Worm (Caenorhabditis elegans) whole organism, L3 larva: ENCODE results near the gene let-765.

Experiments used
- ama-1 ChIP-seq: fragments of 150-350 bp; optimal IDR thresholded peaks from 2 replicates; lab custom pipeline; 2018
- ceh-16 ChIP-seq: sonication (generic microtip); optimal IDR thresholded peaks from 2 replicates; lab custom pipeline; 2017; ENCODE audit warnings: missing biosample characterization, missing genetic modification characterization
- ceh-82 ChIP-seq: fragments of 150-350 bp; optimal IDR thresholded peaks from 2 replicates; lab custom pipeline; 2014; ENCODE audit warnings: missing biosample characterization, missing genetic modification characterization
- ceh-9 ChIP-seq: sonication (generic microtip); optimal IDR thresholded peaks from 2 replicates; lab custom pipeline; 2018; ENCODE audit warnings: missing biosample characterization, missing genetic modification characterization
- daf-12 ChIP-seq: fragments of 150-350 bp; optimal IDR thresholded peaks from 2 replicates; lab custom pipeline; 2014; ENCODE audit warnings: missing biosample characterization, missing genetic modification reagents, missing genetic modification characterization
- egl-27 ChIP-seq: sonication (generic microtip); optimal IDR thresholded peaks from 4 replicates; lab custom pipeline; 2017; ENCODE audit warnings: missing biosample characterization, missing genetic modification reagents, missing genetic modification characterization
- egl-5 ChIP-seq: fragments of 150-350 bp; optimal IDR thresholded peaks from 2 replicates; lab custom pipeline; 2017; ENCODE audit warnings: missing biosample characterization, missing genetic modification reagents, missing genetic modification characterization, inconsistent platforms
- elt-1 ChIP-seq: fragments of 150-350 bp; optimal IDR thresholded peaks from 2 replicates; lab custom pipeline; 2014; ENCODE audit warnings: missing biosample characterization, missing genetic modification characterization
- elt-2 ChIP-seq: sonication (generic microtip); optimal IDR thresholded peaks from 2 replicates; lab custom pipeline; 2016; ENCODE audit warnings: missing genetic modification reagents, mild to moderate bottlenecking, missing genetic modification characterization, missing compliant biosample characterization
- eor-1 ChIP-seq, 2 experiments: fragments of 150-350 bp; optimal IDR thresholded peaks; 2 replicates each; lab custom pipeline; 2014 to 2018; ENCODE audit warnings: missing biosample characterization in 2 of 2, missing genetic modification characterization in 2 of 2
- hmg-11 ChIP-seq: sonication (generic microtip); optimal IDR thresholded peaks from 2 replicates; lab custom pipeline; 2016; ENCODE audit warnings: missing genetic modification characterization, missing compliant biosample characterization
- jun-1 ChIP-seq: fragments of 150-350 bp; optimal IDR thresholded peaks from 2 replicates; lab custom pipeline; 2014; ENCODE audit warnings: missing biosample characterization, missing genetic modification reagents, missing genetic modification characterization
- lin-15B ChIP-seq: fragments of 150-350 bp; optimal IDR thresholded peaks from 2 replicates; lab custom pipeline; 2014; ENCODE audit warnings: missing biosample characterization, missing genetic modification characterization
- mdl-1 ChIP-seq: fragments of 150-350 bp; optimal IDR thresholded peaks from 2 replicates; lab custom pipeline; 2014; ENCODE audit warnings: missing biosample characterization, missing genetic modification characterization
- mml-1 ChIP-seq: fragments of 150-350 bp; sonication (generic microtip); optimal IDR thresholded peaks from 3 replicates; lab custom pipeline; 2014; ENCODE audit warnings: missing biosample characterization, missing genetic modification characterization
- nfya-1 ChIP-seq: sonication (generic microtip); optimal IDR thresholded peaks from 2 replicates; lab custom pipeline; 2017; ENCODE audit warnings: missing genetic modification characterization, mild to moderate bottlenecking, missing compliant biosample characterization, antibody characterized with exemption, moderate library complexity; ENCODE audit not compliant: insufficient read depth
- nhr-11 ChIP-seq: fragments of 150-350 bp; optimal IDR thresholded peaks from 2 replicates; lab custom pipeline; 2014; ENCODE audit warnings: missing biosample characterization, missing genetic modification characterization
- nhr-12 ChIP-seq: fragments of 150-350 bp; optimal IDR thresholded peaks from 2 replicates; lab custom pipeline; 2014; ENCODE audit warnings: missing biosample characterization, missing genetic modification characterization
- nhr-23 ChIP-seq: fragments of 150-350 bp; optimal IDR thresholded peaks from 2 replicates; lab custom pipeline; 2014; ENCODE audit warnings: missing biosample characterization, missing genetic modification reagents, missing genetic modification characterization
- nhr-28 ChIP-seq: fragments of 150-350 bp; optimal IDR thresholded peaks from 2 replicates; lab custom pipeline; 2014; ENCODE audit warnings: missing biosample characterization, missing genetic modification characterization
- nhr-43 ChIP-seq: sonication (generic microtip); optimal IDR thresholded peaks from 2 replicates; lab custom pipeline; 2016; ENCODE audit warnings: mild to moderate bottlenecking, missing genetic modification characterization, missing compliant biosample characterization; ENCODE audit not compliant: poor library complexity, severe bottlenecking
- nhr-67 ChIP-seq: fragments of 150-350 bp; optimal IDR thresholded peaks from 2 replicates; lab custom pipeline; 2014; ENCODE audit warnings: missing biosample characterization, missing genetic modification characterization
- nhr-76 ChIP-seq: fragments of 150-350 bp; sonication (generic microtip); optimal IDR thresholded peaks from 5 replicates; lab custom pipeline; 2014; ENCODE audit warnings: missing biosample characterization, missing genetic modification characterization
- nhr-77 ChIP-seq: fragments of 150-350 bp; optimal IDR thresholded peaks from 2 replicates; lab custom pipeline; 2014; ENCODE audit warnings: missing biosample characterization, missing genetic modification characterization
- pha-4 ChIP-seq: fragments of 150-350 bp; optimal IDR thresholded peaks from 2 replicates; lab custom pipeline; 2014; ENCODE audit warnings: missing biosample characterization, missing genetic modification reagents, missing genetic modification characterization
- pqm-1 ChIP-seq: fragments of 150-350 bp; optimal IDR thresholded peaks from 2 replicates; lab custom pipeline; 2017; ENCODE audit warnings: missing biosample characterization, missing genetic modification characterization, inconsistent platforms
- sea-2 ChIP-seq: fragments of 150-350 bp; sonication (generic microtip); optimal IDR thresholded peaks from 4 replicates; lab custom pipeline; 2014; ENCODE audit warnings: missing biosample characterization, missing genetic modification reagents, missing genetic modification characterization
- skn-1 ChIP-seq: fragments of 150-350 bp; optimal IDR thresholded peaks from 2 replicates; lab custom pipeline; 2014; ENCODE audit warnings: missing biosample characterization, missing genetic modification characterization
- snpc-4 ChIP-seq: fragments of 150-350 bp; optimal IDR thresholded peaks from 2 replicates; lab custom pipeline; 2014; ENCODE audit warnings: missing biosample characterization, missing genetic modification characterization
- unc-39 ChIP-seq: sonication (generic microtip); optimal IDR thresholded peaks from 4 replicates; lab custom pipeline; 2017; ENCODE audit warnings: missing biosample characterization, missing genetic modification characterization
- unc-62 ChIP-seq: fragments of 150-350 bp; sonication (generic microtip); optimal IDR thresholded peaks from 4 replicates; lab custom pipeline; 2014; ENCODE audit warnings: missing biosample characterization, missing genetic modification reagents, missing genetic modification characterization
- zag-1 ChIP-seq: fragments of 150-350 bp; optimal IDR thresholded peaks from 2 replicates; lab custom pipeline; 2014; ENCODE audit warnings: missing biosample characterization, missing genetic modification characterization
- ztf-4 ChIP-seq: fragments of 150-350 bp; optimal IDR thresholded peaks from 2 replicates; lab custom pipeline; 2014; ENCODE audit warnings: missing biosample characterization, missing genetic modification characterization

Gene let-765

DNA sequence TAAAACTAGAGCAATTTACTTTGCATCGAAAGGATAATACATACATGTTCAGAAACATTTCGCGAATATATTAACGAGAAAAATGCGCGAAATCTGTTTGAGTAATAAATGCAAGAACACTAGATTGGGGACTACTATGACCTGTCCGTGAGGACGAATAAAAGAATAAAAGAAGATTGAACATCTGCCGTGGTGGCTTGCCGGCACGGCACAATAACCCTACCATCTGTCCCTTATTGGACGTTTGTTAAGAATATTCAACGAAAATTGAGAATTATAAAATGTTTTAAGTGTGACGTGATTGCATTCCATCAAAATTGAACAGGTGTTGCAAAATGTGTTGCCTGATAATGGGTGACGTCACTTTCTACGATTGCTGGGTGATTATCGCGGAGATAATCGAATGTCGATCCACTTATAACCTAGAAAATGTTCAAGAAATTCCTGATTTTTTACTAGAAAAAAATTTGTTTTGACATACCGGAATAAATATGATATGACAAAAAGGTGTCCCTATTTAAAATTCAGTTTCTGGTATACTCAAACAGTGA, 4.5 kb upstream of the let-765 start:
- TF ChIP-seq ceh-9 = no peak
- peak; percentile 71 for TF ChIP-seq elt-1 (tag; lab: Kevin White, UChicago)
- TF ChIP-seq nhr-23 (tag; lab: Kevin White, UChicago) = peak; percentile 16
- TF ChIP-seq unc-39 (tag; lab: Kevin White, UChicago) = no peak
- TF ChIP-seq ceh-82 (tag; lab: Kevin White, UChicago) = no peak

DNA sequence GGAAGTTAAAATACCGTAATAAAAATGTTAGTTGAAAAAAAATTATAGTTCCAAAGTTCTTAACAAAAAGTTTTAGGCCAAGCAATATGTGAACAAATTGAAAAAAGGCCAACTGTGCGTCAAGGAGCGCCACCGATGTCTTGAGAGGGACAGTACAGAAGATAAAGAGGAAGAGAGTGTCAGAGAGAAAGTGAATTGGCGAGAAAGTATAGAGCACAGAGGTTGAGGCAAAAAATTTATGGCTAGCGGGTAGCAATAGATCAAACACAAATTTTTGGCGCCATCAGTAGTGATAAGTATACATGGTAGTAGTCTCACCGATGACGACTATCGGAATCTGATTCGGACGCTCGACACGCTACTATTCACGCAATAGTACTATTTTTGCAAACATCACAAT, 3.3 kb upstream of the let-765 start:
- TF ChIP-seq skn-1 (tag; lab: Kevin White, UChicago) (no peak), egl-27 (no peak), elt-2 (peak; percentile 56), unc-39 (tag; lab: Kevin White, UChicago) (no peak), hmg-11 (no peak), nhr-43 (tag; lab: Kevin White, UChicago) (no peak), nhr-12 (tag; lab: Kevin White, UChicago) (no peak), ama-1 (lab: Kevin White, UChicago) (peak; percentile 51), nhr-76 (tag; lab: Kevin White, UChicago) (no peak), pha-4 (tag; lab: Kevin White, UChicago) (no peak), ceh-9 (no peak), egl-5 (tag; lab: Kevin White, UChicago) (no peak), mml-1 (tag; lab: Kevin White, UChicago) (no peak), daf-12 (tag; lab: Kevin White, UChicago) (no peak), nfya-1 (peak; percentile 23), eor-1 (tag; optimal IDR thresholded peaks at IDR 0.05; lab: Kevin White, UChicago) (no peak), nhr-11 (tag; lab: Kevin White, UChicago) (no peak), pqm-1 (tag; lab: Kevin White, UChicago) (peak; percentile 44), nhr-77 (tag; lab: Kevin White, UChicago) (no peak), snpc-4 (tag; lab: Kevin White, UChicago) (no peak), unc-62 (no peak), nhr-67 (no peak), zag-1 (tag; lab: Kevin White, UChicago) (no peak)
- TF ChIP-seq, all 47 proteins: peak for 4

- TF ChIP-seq skn-1 (tag; lab: Kevin White, UChicago) (no peak), lin-15B (tag; lab: Kevin White, UChicago) (no peak), ceh-9 (no peak)
These were observed 2.2 kb upstream of the let-765 start for ce11 chrIII:6603185-6603584.

DNA sequence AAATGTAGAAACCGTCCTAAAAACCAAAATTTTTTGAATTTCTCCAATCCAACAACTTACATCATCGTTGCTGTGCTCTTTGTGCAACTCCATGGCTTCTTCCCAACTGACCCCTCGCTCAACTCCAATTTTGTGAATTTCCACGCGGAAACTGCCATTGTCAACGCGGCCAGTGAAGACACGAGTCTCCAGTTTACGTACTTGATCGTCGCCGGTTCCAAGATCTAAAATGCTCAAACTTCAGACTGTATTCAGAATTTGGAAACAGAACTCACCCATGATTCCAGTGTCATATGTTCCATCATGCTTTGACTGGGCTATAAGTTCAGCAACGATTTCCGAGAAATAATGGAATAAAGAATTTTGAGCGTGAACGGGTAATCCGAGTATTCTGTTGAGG, 6.9 kb downstream of the let-765 start:
- TF ChIP-seq elt-2 (no peak), nhr-67 (no peak), eor-1 (tag; optimal IDR thresholded peaks at IDR 0.05; lab: Kevin White, UChicago) (no peak), nhr-28 (tag; lab: Kevin White, UChicago) (no peak), ceh-16 (tag; lab: Kevin White, UChicago) (no peak)

DNA sequence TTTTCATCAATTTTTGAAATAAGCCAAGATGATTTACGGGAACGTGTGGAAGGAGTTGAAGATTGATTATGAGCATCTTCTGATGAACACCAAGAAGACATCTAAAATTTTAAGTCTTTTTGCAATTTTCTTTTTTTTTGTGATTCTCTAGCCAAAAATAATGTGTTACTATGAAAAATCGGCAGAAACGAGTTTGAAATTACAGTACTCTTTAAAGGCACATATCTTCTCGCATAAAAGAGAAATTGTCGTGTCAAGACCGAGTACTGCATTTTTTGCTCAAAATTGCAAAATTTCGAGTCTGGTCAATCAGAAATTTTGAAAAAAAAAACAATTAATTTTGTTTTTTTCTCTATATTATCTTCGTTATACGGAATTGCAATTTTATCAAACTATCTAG, 8.9 kb downstream of the let-765 start, which contains the start of gene F20H11.1:
F20H11.1 (minus strand) TSS at position 101 of the 400 bp plus-strand sequence.
- TF ChIP-seq jun-1 (tag; lab: Kevin White, UChicago) (no peak), sea-2 (GFP tag; lab: Kevin White, UChicago) (no peak), egl-5 (tag; lab: Kevin White, UChicago) (no peak), skn-1 (tag; lab: Kevin White, UChicago) (no peak), mdl-1 (no peak), nhr-43 (tag; lab: Kevin White, UChicago) (no peak), ceh-82 (tag; lab: Kevin White, UChicago) (no peak), snpc-4 (tag; lab: Kevin White, UChicago) (no peak), ceh-16 (tag; lab: Kevin White, UChicago) (no peak), mml-1 (tag; lab: Kevin White, UChicago) (no peak), unc-62 (no peak), nhr-77 (tag; lab: Kevin White, UChicago) (no peak), ztf-4 (tag; lab: Kevin White, UChicago) (no peak), daf-12 (tag; lab: Kevin White, UChicago) (no peak)
- TF ChIP-seq, all 47 proteins: peak for 0
